Worm (Caenorhabditis elegans): ENCODE measurements around the gene C16C8.5.

DNA sequence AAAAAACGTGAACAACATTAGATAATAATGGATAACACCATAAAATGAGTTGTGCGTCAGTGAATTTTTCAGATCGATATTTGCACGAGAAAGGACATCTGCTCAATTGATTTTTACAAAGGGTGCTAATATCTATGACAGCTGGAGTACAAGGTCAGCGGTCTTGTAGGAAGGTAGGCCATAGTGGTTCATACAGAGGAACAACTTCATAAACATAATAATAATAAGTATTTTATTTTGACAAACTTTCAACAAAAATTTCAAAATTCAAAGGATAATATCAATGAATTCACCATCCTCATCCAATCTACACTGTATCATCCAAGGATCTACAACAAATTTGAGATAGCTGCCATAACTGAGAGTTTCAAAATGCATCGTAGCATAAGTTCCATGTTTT, 32.0 kb upstream of the C16C8.5 start, which contains the start of gene fbxb-104:
- TF ChIP-seq ceh-2 (tag; optimal IDR thresholded peaks at IDR 0.05) (no peak), pha-4 (tag; optimal IDR thresholded peaks at IDR 0.05) (no peak), rnt-1 (tag; optimal IDR thresholded peaks at IDR 0.05) (no peak), odd-2 (tag; optimal IDR thresholded peaks at IDR 0.05) (no peak), F13H6.1 (tag; optimal IDR thresholded peaks at IDR 0.05) (no peak), sox-4 (tag; optimal IDR thresholded peaks at IDR 0.05) (no peak), tbx-2 (tag; optimal IDR thresholded peaks at IDR 0.05) (no peak), ama-1 (optimal IDR thresholded peaks at IDR 0.05) (no peak), lin-11 (tag; optimal IDR thresholded peaks at IDR 0.05) (no peak), hlh-6 (tag; optimal IDR thresholded peaks at IDR 0.05) (no peak), gmeb-2 (tag; optimal IDR thresholded peaks at IDR 0.05) (no peak), ref-2 (tag; optimal IDR thresholded peaks at IDR 0.05) (no peak), unc-3 (GFP tag; conservative IDR thresholded peaks at IDR 0.05) (no peak), unc-3 (tag; optimal IDR thresholded peaks at IDR 0.05) (no peak)
